Worm (Caenorhabditis elegans) whole organism, L4 larva: ENCODE data around the gene snfc-5.

Experiments used
- F10B5.3 ChIP-seq: sonication (generic microtip); optimal IDR thresholded peaks from 2 replicates; lab custom pipeline; 2016; ENCODE audit warnings: mild to moderate bottlenecking, missing genetic modification characterization, missing compliant biosample characterization
- F26F4.8 ChIP-seq: fragments of 200-800 bp; sonication (Bioruptor generic); conservative IDR thresholded peaks from 2 replicates; pipeline ENCODE4 v1.3.6; 2022; ENCODE audit warnings: missing genetic modification characterization, missing compliant biosample characterization
- F44E2.7 ChIP-seq: fragments of 200-800 bp; sonication (Bioruptor generic); IDR thresholded peaks from 2 replicates; pipeline ENCODE4 v2.1.2; 2022; ENCODE audit warnings: missing genetic modification characterization, missing compliant biosample characterization
- T20F7.1 ChIP-seq: fragments of 200-800 bp; sonication (Bioruptor generic); optimal IDR thresholded peaks from 2 replicates; lab custom pipeline; 2018; ENCODE audit warnings: mild to moderate bottlenecking, missing genetic modification characterization, missing compliant biosample characterization
- Y105C5A.15 ChIP-seq: fragments of 200-800 bp; sonication (Bioruptor generic); IDR thresholded peaks from 2 replicates; pipeline ENCODE4 v1.3.6; 2022; ENCODE audit warnings: missing genetic modification characterization, missing compliant biosample characterization
- Y48G9A.11 ChIP-seq: fragments of 200-800 bp; sonication (Bioruptor generic); IDR thresholded peaks from 2 replicates; pipeline ENCODE4 v1.3.6; 2022; ENCODE audit warnings: missing genetic modification reagents, missing genetic modification characterization, missing compliant biosample characterization
- Y75B8A.6 ChIP-seq: fragments of 200-800 bp; sonication (Bioruptor generic); IDR thresholded peaks from 2 replicates; pipeline ENCODE4 v1.3.6; 2022; ENCODE audit warnings: missing genetic modification reagents, missing genetic modification characterization, missing compliant biosample characterization
- ZK337.2 ChIP-seq: fragments of 200-800 bp; sonication (Bioruptor generic); IDR thresholded peaks from 2 replicates; pipeline ENCODE4 v1.3.6; 2022; ENCODE audit warnings: missing genetic modification reagents, missing genetic modification characterization, missing compliant biosample characterization
- ZK546.5 ChIP-seq, 2 experiments: sonication (generic microtip); optimal IDR thresholded peaks; 2 replicates each; lab custom pipeline; 2017; ENCODE audit warnings: missing biosample characterization in 2 of 2, missing genetic modification characterization in 2 of 2
- aha-1 ChIP-seq: fragments of 150-350 bp; peaks from one replicate; lab custom pipeline; 2014; ENCODE audit warnings: missing biosample characterization, missing genetic modification characterization
- aly-2 ChIP-seq: sonication (generic microtip); optimal IDR thresholded peaks from 2 replicates; lab custom pipeline; 2018; ENCODE audit warnings: missing biosample characterization, missing genetic modification characterization
- arid-1 ChIP-seq: fragments of 200-800 bp; sonication (Bioruptor generic); conservative IDR thresholded peaks from 2 replicates; pipeline ENCODE4 v1.3.6; 2022; ENCODE audit warnings: missing genetic modification reagents, missing genetic modification characterization, missing compliant biosample characterization
- ceh-32 ChIP-seq: sonication (generic microtip); optimal IDR thresholded peaks from 2 replicates; lab custom pipeline; 2016; ENCODE audit warnings: mild to moderate bottlenecking, missing genetic modification characterization, missing compliant biosample characterization; ENCODE audit not compliant: poor library complexity
- ceh-44 ChIP-seq: fragments of 200-800 bp; sonication (Bioruptor generic); IDR thresholded peaks from 2 replicates; pipeline ENCODE4 v1.3.6; 2022; ENCODE audit warnings: missing genetic modification reagents, missing genetic modification characterization, missing compliant biosample characterization
- ceh-82 ChIP-seq: sonication (generic microtip); optimal IDR thresholded peaks from 2 replicates; lab custom pipeline; 2017; ENCODE audit warnings: missing biosample characterization, missing genetic modification characterization
- ces-1 ChIP-seq: fragments of 150-350 bp; sonication (generic microtip); optimal IDR thresholded peaks from 4 replicates; lab custom pipeline; 2014; ENCODE audit warnings: missing biosample characterization, missing genetic modification reagents, missing genetic modification characterization
- dmd-6 ChIP-seq: fragments of 200-800 bp; sonication (Bioruptor generic); IDR thresholded peaks from 2 replicates; pipeline ENCODE4 v1.3.6; 2022; ENCODE audit warnings: missing genetic modification reagents, missing genetic modification characterization, missing compliant biosample characterization
- dve-1 ChIP-seq: sonication (generic microtip); optimal IDR thresholded peaks from 2 replicates; lab custom pipeline; 2017; ENCODE audit warnings: antibody characterized with exemption, mild to moderate bottlenecking, missing genetic modification characterization, missing compliant biosample characterization; ENCODE audit not compliant: insufficient read depth
- egl-43 ChIP-seq: fragments of 200-800 bp; sonication (Bioruptor generic); IDR thresholded peaks from 2 replicates; pipeline ENCODE4 v1.3.6; 2022; ENCODE audit warnings: missing genetic modification reagents, missing genetic modification characterization, missing compliant biosample characterization
- fos-1 ChIP-seq: fragments of 150-350 bp; optimal IDR thresholded peaks from 2 replicates; lab custom pipeline; 2014; ENCODE audit warnings: missing biosample characterization, missing genetic modification characterization
- gei-8 ChIP-seq: fragments of 200-800 bp; sonication (Bioruptor generic); optimal IDR thresholded peaks from 2 replicates; lab custom pipeline; 2018; ENCODE audit warnings: mild to moderate bottlenecking, missing genetic modification characterization, missing compliant biosample characterization
- hif-1 ChIP-seq, 2 experiments: sonication (generic microtip); optimal IDR thresholded peaks; 2 replicates each; lab custom pipeline; 2016 to 2017; ENCODE audit warnings: missing compliant biosample characterization in 2 of 2, missing genetic modification characterization in 2 of 2, missing genetic modification reagents in 2 of 2, missing genotype in 2 of 2, mild to moderate bottlenecking in 1 of 2
- hlh-11 ChIP-seq: fragments of 200-800 bp; sonication (Bioruptor generic); optimal IDR thresholded peaks from 2 replicates; lab custom pipeline; 2018; ENCODE audit warnings: mild to moderate bottlenecking, missing genetic modification characterization, missing compliant biosample characterization
- jun-1 ChIP-seq: fragments of 150-350 bp; optimal IDR thresholded peaks from 2 replicates; lab custom pipeline; 2014; ENCODE audit warnings: missing biosample characterization, missing genetic modification reagents, missing genetic modification characterization
- lin-13 ChIP-seq: fragments of 150-350 bp; optimal IDR thresholded peaks from 2 replicates; lab custom pipeline; 2014; ENCODE audit warnings: missing biosample characterization, missing genetic modification reagents, missing genetic modification characterization
- lin-15B ChIP-seq: fragments of 150-350 bp; sonication (generic microtip); optimal IDR thresholded peaks from 3 replicates; lab custom pipeline; 2014; ENCODE audit warnings: missing biosample characterization, missing genetic modification characterization
- lin-38 ChIP-seq: fragments of 200-800 bp; sonication (Bioruptor generic); IDR thresholded peaks from 2 replicates; pipeline ENCODE4 v1.3.6; 2022; ENCODE audit warnings: missing genetic modification reagents, missing genetic modification characterization, missing compliant biosample characterization
- lin-39 ChIP-seq: fragments of 150-350 bp; optimal IDR thresholded peaks from 2 replicates; lab custom pipeline; 2014; ENCODE audit warnings: missing biosample characterization, missing genetic modification reagents, missing genetic modification characterization
- lsy-2 ChIP-seq, 2 experiments: fragments of 150-350 bp in 1 of 2; sonication (generic microtip) in 1 of 2; optimal IDR thresholded peaks; 2 replicates each; lab custom pipeline; 2014 to 2017; ENCODE audit warnings: missing biosample characterization in 2 of 2, missing genetic modification characterization in 2 of 2
- madf-5 ChIP-seq, 2 experiments: fragments of 200-800 bp; sonication (Bioruptor generic); IDR thresholded peaks; 2 replicates each; pipeline ENCODE4 v1.3.6; 2022; ENCODE audit warnings: missing compliant biosample characterization in 2 of 2, missing genetic modification characterization in 2 of 2
- mep-1 ChIP-seq: fragments of 150-350 bp; sonication (generic microtip); optimal IDR thresholded peaks from 3 replicates; lab custom pipeline; 2014; ENCODE audit warnings: missing biosample characterization, missing genetic modification characterization
- mes-2 ChIP-seq: sonication (generic microtip); optimal IDR thresholded peaks from 2 replicates; lab custom pipeline; 2016; ENCODE audit warnings: missing genotype, mild to moderate bottlenecking, missing genetic modification characterization, missing compliant biosample characterization; ENCODE audit not compliant: poor library complexity, severe bottlenecking
- nhr-10 ChIP-seq: fragments of 150-350 bp; optimal IDR thresholded peaks from 2 replicates; lab custom pipeline; 2014; ENCODE audit warnings: missing biosample characterization, missing genetic modification characterization
- nhr-102 ChIP-seq: sonication (generic microtip); optimal IDR thresholded peaks from 2 replicates; lab custom pipeline; 2016; ENCODE audit warnings: mild to moderate bottlenecking, missing genetic modification characterization, moderate library complexity, missing compliant biosample characterization
- nhr-237 ChIP-seq: sonication (generic microtip); optimal IDR thresholded peaks from 2 replicates; lab custom pipeline; 2017; ENCODE audit warnings: missing biosample characterization, missing genetic modification characterization
- nhr-28 ChIP-seq: fragments of 150-350 bp; optimal IDR thresholded peaks from 2 replicates; lab custom pipeline; 2014; ENCODE audit warnings: missing biosample characterization, missing genetic modification characterization
- nhr-42 ChIP-seq: fragments of 200-800 bp; sonication (Bioruptor generic); IDR thresholded peaks from 2 replicates; pipeline ENCODE4 v1.3.6; 2022; ENCODE audit warnings: missing genetic modification characterization, missing compliant biosample characterization
- nhr-48 ChIP-seq: sonication (generic microtip); optimal IDR thresholded peaks from 2 replicates; lab custom pipeline; 2016; ENCODE audit warnings: mild to moderate bottlenecking, missing genetic modification characterization, missing compliant biosample characterization
- nhr-76 ChIP-seq: fragments of 150-350 bp; optimal IDR thresholded peaks from 2 replicates; lab custom pipeline; 2014; ENCODE audit warnings: missing biosample characterization, missing genetic modification characterization
- nhr-77 ChIP-seq: fragments of 150-350 bp; optimal IDR thresholded peaks from 2 replicates; lab custom pipeline; 2014; ENCODE audit warnings: missing biosample characterization, missing genetic modification characterization
- saeg-2 ChIP-seq: fragments of 200-800 bp; sonication (Bioruptor generic); IDR thresholded peaks from 2 replicates; pipeline ENCODE4 v1.3.6; 2022; ENCODE audit warnings: missing genetic modification reagents, missing genetic modification characterization, missing compliant biosample characterization
- set-16 ChIP-seq: fragments of 200-800 bp; sonication (Bioruptor generic); IDR thresholded peaks from 2 replicates; pipeline ENCODE4 v1.3.6; 2022; ENCODE audit warnings: missing genetic modification reagents, missing genetic modification characterization, missing compliant biosample characterization
- skn-1 ChIP-seq: fragments of 150-350 bp; optimal IDR thresholded peaks from 2 replicates; lab custom pipeline; 2014; ENCODE audit warnings: missing biosample characterization, missing genetic modification characterization
- unc-39 ChIP-seq: sonication (generic microtip); optimal IDR thresholded peaks from 2 replicates; lab custom pipeline; 2017; ENCODE audit warnings: missing biosample characterization, missing genetic modification characterization
- unc-62 ChIP-seq, 3 experiments: fragments of 150-350 bp in 1 of 3; sonication (generic microtip); optimal IDR thresholded peaks in 2 of 3; peaks in 1 of 3; 1 replicate in 1 of 3; 2 replicates in 2 of 3; lab custom pipeline; 2014 to 2017; ENCODE audit warnings: missing biosample characterization in 3 of 3, missing genetic modification characterization in 3 of 3, missing genetic modification reagents in 3 of 3, missing genotype in 1 of 3
- zfp-3 ChIP-seq: fragments of 200-800 bp; sonication (Bioruptor generic); conservative IDR thresholded peaks from 2 replicates; pipeline ENCODE4 v1.3.6; 2022; ENCODE audit warnings: missing genetic modification reagents, missing genetic modification characterization, missing compliant biosample characterization
- ztf-11 ChIP-seq: fragments of 150-350 bp; optimal IDR thresholded peaks from 2 replicates; lab custom pipeline; 2014; ENCODE audit warnings: missing biosample characterization, missing genetic modification characterization
- ztf-7 ChIP-seq: fragments of 150-350 bp; optimal IDR thresholded peaks from 2 replicates; lab custom pipeline; 2014; ENCODE audit warnings: missing biosample characterization, missing genetic modification characterization

snfc-5 gene

DNA sequence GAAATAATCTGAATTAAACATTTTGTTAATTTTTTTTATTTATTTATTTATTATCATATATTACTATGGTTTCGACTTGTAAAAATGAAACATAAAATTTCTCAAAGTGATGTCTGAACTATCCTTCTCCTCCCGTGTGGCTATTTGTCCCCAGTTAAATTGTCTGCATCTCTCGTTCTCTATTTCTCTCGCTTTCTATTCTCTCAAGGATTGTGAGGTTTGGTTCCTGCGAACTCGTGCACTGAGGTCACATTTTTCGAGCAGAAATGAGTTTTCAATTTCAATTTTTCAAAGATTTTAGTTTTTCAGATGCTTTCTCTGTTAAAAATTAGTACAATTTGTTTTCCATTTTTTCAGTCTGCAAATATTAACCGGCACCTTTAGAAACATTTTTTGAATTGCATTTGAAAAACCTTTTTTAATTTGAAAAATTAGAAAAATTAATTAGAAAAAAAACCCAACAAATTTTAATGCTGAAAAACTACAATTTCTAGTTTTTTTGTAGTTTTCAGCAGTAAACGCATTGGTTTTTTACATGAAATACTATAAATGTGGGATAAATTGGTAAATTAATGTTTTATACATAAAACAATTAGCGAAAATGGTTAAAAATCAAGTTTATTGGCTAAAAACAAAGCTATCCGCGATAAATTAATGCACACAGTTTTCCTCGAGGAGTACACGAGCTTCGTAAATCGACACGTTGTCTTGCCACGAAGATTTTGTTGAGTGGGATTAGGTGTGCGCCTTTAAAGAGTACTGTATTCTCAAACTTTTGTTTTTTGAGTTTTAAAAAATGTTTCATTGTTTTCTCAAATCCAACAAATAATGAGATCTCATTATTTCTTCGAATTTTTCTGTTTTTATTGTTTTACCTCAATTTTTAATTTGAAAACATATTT, 7.8 kb downstream of the snfc-5 start (continued):
- TF ChIP-seq F26F4.8 (GFP tag; lab: Robert Waterston, UW) (no peak), nhr-102 (no peak), dmd-6 (GFP tag; lab: Robert Waterston, UW) (peak; percentile 81), madf-5 (GFP tag; IDR thresholded peaks at IDR 0.05; lab: Robert Waterston, UW) (no peak), hlh-11 (tag; lab: Kevin White, UChicago) (peak; percentile 58), dve-1 (tag; lab: Kevin White, UChicago) (peak; percentile 31), nhr-48 (peak; percentile 93), lsy-2 (tag; optimal IDR thresholded peaks at IDR 0.05; lab: Kevin White, UChicago) (peak in 1 of 2 experiments; percentile 61), ztf-11 (no peak), nhr-10 (tag; lab: Kevin White, UChicago) (no peak), ZK546.5 (tag; optimal IDR thresholded peaks at IDR 0.05; lab: Kevin White, UChicago) (no peak), zfp-3 (GFP tag; lab: Robert Waterston, UW) (no peak), Y105C5A.15 (GFP tag; lab: Robert Waterston, UW) (no peak), set-16 (no peak), nhr-77 (tag; lab: Kevin White, UChicago) (peak; percentile 51), aha-1 (tag; lab: Kevin White, UChicago) (peak; percentile 90), unc-39 (tag; lab: Kevin White, UChicago) (no peak), mep-1 (tag; lab: Kevin White, UChicago) (peak; percentile 23), F44E2.7 (GFP tag; lab: Robert Waterston, UW) (no peak)
- TF ChIP-seq, all 104 proteins: peak for 17

DNA sequence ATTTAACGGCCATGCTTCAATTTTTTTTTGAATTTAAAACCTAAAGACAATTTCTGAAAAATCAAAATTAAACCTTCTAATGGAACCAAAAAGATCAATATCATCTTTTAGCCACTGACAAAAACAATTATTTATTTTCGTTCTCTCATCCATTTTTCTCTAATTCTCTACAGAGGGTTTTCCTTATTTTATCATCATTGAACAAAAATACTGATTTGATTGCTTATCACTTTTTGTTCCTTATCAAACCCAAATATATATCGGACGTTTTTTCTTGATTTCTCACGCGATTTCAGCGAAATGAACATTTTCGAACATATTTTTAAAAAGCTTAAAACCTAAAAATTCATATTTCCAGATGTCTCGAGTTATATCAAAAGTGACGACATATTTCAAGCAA, 8.5 kb downstream of the snfc-5 start, which contains the start of gene mpc-1:
Gene mpc-1, plus strand, starts transcription at position 359 of the 400 bp plus-strand sequence.
- TF ChIP-seq lin-39 (tag; lab: Kevin White, UChicago) (no peak), Y48G9A.11 (GFP tag; lab: Robert Waterston, UW) (no peak), aha-1 (tag; lab: Kevin White, UChicago) (no peak), nhr-237 (tag; lab: Kevin White, UChicago) (no peak), jun-1 (tag; lab: Kevin White, UChicago) (no peak), ceh-44 (GFP tag; lab: Robert Waterston, UW) (no peak), hlh-11 (tag; lab: Kevin White, UChicago) (peak; percentile 50), nhr-76 (tag; lab: Kevin White, UChicago) (no peak), saeg-2 (GFP tag; lab: Robert Waterston, UW) (no peak), F26F4.8 (GFP tag; lab: Robert Waterston, UW) (no peak), gei-8 (GFP tag; lab: Kevin White, UChicago) (no peak), ztf-7 (tag; lab: Kevin White, UChicago) (no peak), ZK337.2 (GFP tag; lab: Robert Waterston, UW) (no peak), egl-43 (GFP tag; lab: Robert Waterston, UW) (no peak), ceh-32 (tag; lab: Kevin White, UChicago) (no peak), arid-1 (no peak), madf-5 (GFP tag; IDR thresholded peaks at IDR 0.05; lab: Robert Waterston, UW) (no peak), zfp-3 (GFP tag; lab: Robert Waterston, UW) (no peak), lin-38 (no peak), mes-2 (tag; lab: Kevin White, UChicago) (no peak), hif-1 (tag; optimal IDR thresholded peaks at IDR 0.05; lab: Kevin White, UChicago) (no peak), Y75B8A.6 (GFP tag; lab: Robert Waterston, UW) (no peak), nhr-28 (tag; lab: Kevin White, UChicago) (peak; percentile 61), ceh-82 (tag; lab: Kevin White, UChicago) (no peak), unc-62 (GFP tag; optimal IDR thresholded peaks at IDR 0.05 in 1 of 2; lab: Kevin White, UChicago) (no peak), unc-62 (tag; optimal IDR thresholded peaks at IDR 0.05; lab: Kevin White, UChicago) (no peak), F10B5.3 (tag; lab: Kevin White, UChicago) (no peak), nhr-42 (GFP tag; lab: Robert Waterston, UW) (no peak), aly-2 (tag; lab: Kevin White, UChicago) (no peak), F44E2.7 (GFP tag; lab: Robert Waterston, UW) (no peak), ces-1 (no peak), T20F7.1 (GFP tag; lab: Kevin White, UChicago) (no peak), lin-13 (GFP tag; lab: Kevin White, UChicago) (no peak), skn-1 (tag; lab: Kevin White, UChicago) (no peak), lsy-2 (tag; optimal IDR thresholded peaks at IDR 0.05; lab: Kevin White, UChicago) (no peak), lin-15B (tag; lab: Kevin White, UChicago) (no peak), fos-1 (tag; lab: Kevin White, UChicago) (no peak)
